Fruit fly (Drosophila melanogaster) whole organism, adult: ENCODE data around the gene CG42305.

Experiments
- CG11617 ChIP-seq: fragments of 200-800 bp; sonication (Bioruptor generic); optimal IDR thresholded peaks from 2 replicates; lab custom pipeline; 2017; ENCODE audit warnings: mild to moderate bottlenecking, missing biosample characterization, missing genetic modification reagents, missing genetic modification characterization
- CG12768 ChIP-seq: fragments of 200-800 bp; sonication (Bioruptor generic); optimal IDR thresholded peaks from 2 replicates; lab custom pipeline; 2017; ENCODE audit warnings: missing biosample characterization, missing genetic modification characterization, mild to moderate bottlenecking, moderate library complexity, missing genetic modification reagents
- CG14711 ChIP-seq: fragments of 200-800 bp; sonication (Bioruptor generic); optimal IDR thresholded peaks from 2 replicates; lab custom pipeline; 2018; ENCODE audit warnings: missing biosample characterization, mild to moderate bottlenecking, missing genetic modification characterization, moderate library complexity
- CG1620 ChIP-seq: fragments of 200-800 bp; sonication (Bioruptor generic); optimal IDR thresholded peaks from 2 replicates; lab custom pipeline; 2016; ENCODE audit warnings: missing biosample characterization, missing genetic modification characterization
- CG33017 ChIP-seq: fragments of 200-800 bp; sonication (Bioruptor generic); optimal IDR thresholded peaks from 2 replicates; lab custom pipeline; 2018; ENCODE audit warnings: missing biosample characterization, mild to moderate bottlenecking, missing genetic modification characterization, moderate library complexity
- CG5204 ChIP-seq: fragments of 200-800 bp; sonication (Bioruptor generic); optimal IDR thresholded peaks from 2 replicates; lab custom pipeline; 2016; ENCODE audit warnings: missing biosample characterization, missing genetic modification characterization
- CG7101 ChIP-seq: fragments of 200-800 bp; sonication (Bioruptor generic); optimal IDR thresholded peaks from 2 replicates; lab custom pipeline; 2018; ENCODE audit warnings: missing biosample characterization, mild to moderate bottlenecking, missing genetic modification characterization, moderate library complexity
- Clk ChIP-seq: fragments of 200-800 bp; sonication (Bioruptor generic); optimal IDR thresholded peaks from 2 replicates; lab custom pipeline; 2017; ENCODE audit warnings: missing biosample characterization, missing genetic modification characterization
- Crg-1 ChIP-seq: fragments of 200-800 bp; sonication (Bioruptor generic); optimal IDR thresholded peaks from 2 replicates; lab custom pipeline; 2016; ENCODE audit warnings: missing biosample characterization, missing genetic modification characterization
- Mnt ChIP-seq: fragments of 200-800 bp; sonication (Bioruptor generic); optimal IDR thresholded peaks from 2 replicates; lab custom pipeline; 2016; ENCODE audit warnings: missing biosample characterization, mild to moderate bottlenecking, missing genetic modification characterization
- bab1 ChIP-seq: fragments of 200-800 bp; sonication (Bioruptor generic); optimal IDR thresholded peaks from 3 replicates; lab custom pipeline; 2019; ENCODE audit warnings: missing biosample characterization, mild to moderate bottlenecking, missing genetic modification characterization, moderate library complexity
- cic ChIP-seq: fragments of 200-800 bp; sonication (Bioruptor generic); optimal IDR thresholded peaks from 2 replicates; lab custom pipeline; 2017; ENCODE audit warnings: missing biosample characterization, mild to moderate bottlenecking, missing genetic modification characterization, moderate library complexity
- cnc ChIP-seq, 2 experiments: fragments of >200 bp; optimal IDR thresholded peaks; 2 replicates each; lab custom pipeline; 2017
- kay ChIP-seq: fragments of 200-800 bp; sonication (Bioruptor generic); peaks from one replicate; lab custom pipeline; 2016; ENCODE audit warnings: missing biosample characterization, missing genetic modification characterization, borderline replicate concordance
- ovo ChIP-seq: fragments of 200-800 bp; sonication (Bioruptor generic); optimal IDR thresholded peaks from 2 replicates; lab custom pipeline; 2016; ENCODE audit warnings: missing biosample characterization, missing genetic modification characterization
- pad ChIP-seq: fragments of 200-800 bp; sonication (Bioruptor generic); optimal IDR thresholded peaks from 3 replicates; lab custom pipeline; 2017; ENCODE audit warnings: missing biosample characterization, missing genetic modification characterization, mild to moderate bottlenecking, moderate library complexity, missing genetic modification reagents
- tj ChIP-seq: fragments of 200-800 bp; sonication (Bioruptor generic); optimal IDR thresholded peaks from 3 replicates; lab custom pipeline; 2017; ENCODE audit warnings: missing biosample characterization, mild to moderate bottlenecking, missing genetic modification characterization, moderate library complexity
- toe ChIP-seq: fragments of 200-800 bp; sonication (Bioruptor generic); optimal IDR thresholded peaks from 2 replicates; lab custom pipeline; 2016; ENCODE audit warnings: missing biosample characterization, missing genetic modification characterization

Gene CG42305

dm6 chr2L:18780911-18781545 is 31.4 kb upstream of the CG42305 start:
- peak; percentile 8 for TF ChIP-seq kay (GFP tag; lab: Kevin White, UChicago)
- no peak for TF ChIP-seq cic (GFP tag; lab: Kevin White, UChicago)

- TF ChIP-seq pad (GFP tag; lab: Kevin White, UChicago) (no peak), CG7101 (tag; lab: Kevin White, UChicago) (no peak), CG5204 (no peak), tj (GFP tag; lab: Kevin White, UChicago) (no peak), kay (GFP tag; lab: Kevin White, UChicago) (no peak), CG11617 (GFP tag; lab: Kevin White, UChicago) (no peak), Mnt (GFP tag; lab: Kevin White, UChicago) (no peak)
These were observed 30.1 kb upstream of the CG42305 start for dm6 chr2L:18782212-18782825.

DNA sequence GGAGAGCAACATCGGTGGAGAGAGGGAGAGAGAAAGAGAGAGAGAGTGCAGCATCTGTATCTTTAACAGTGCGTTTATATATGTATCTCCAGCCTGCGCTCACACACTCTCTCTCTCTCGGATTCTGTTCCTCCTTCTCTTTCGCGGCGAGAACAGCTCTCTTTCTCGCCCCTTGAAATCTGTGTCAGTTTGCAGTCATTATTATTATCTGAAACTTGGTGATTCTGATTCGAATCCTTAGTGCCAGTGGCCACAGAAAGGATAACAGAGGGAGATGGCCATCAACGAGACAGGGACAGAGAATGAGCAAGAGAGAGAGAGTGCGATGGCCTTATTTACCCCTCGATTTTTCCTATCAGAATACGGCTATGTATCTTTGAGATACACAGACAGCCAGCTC is 29.5 kb upstream of the CG42305 start:
- no peak for TF ChIP-seq CG12768 (GFP tag; lab: Kevin White, UChicago)
- TF ChIP-seq CG11617 (GFP tag; lab: Kevin White, UChicago), result no peak
- TF ChIP-seq pad (GFP tag; lab: Kevin White, UChicago), result peak; percentile 15

DNA sequence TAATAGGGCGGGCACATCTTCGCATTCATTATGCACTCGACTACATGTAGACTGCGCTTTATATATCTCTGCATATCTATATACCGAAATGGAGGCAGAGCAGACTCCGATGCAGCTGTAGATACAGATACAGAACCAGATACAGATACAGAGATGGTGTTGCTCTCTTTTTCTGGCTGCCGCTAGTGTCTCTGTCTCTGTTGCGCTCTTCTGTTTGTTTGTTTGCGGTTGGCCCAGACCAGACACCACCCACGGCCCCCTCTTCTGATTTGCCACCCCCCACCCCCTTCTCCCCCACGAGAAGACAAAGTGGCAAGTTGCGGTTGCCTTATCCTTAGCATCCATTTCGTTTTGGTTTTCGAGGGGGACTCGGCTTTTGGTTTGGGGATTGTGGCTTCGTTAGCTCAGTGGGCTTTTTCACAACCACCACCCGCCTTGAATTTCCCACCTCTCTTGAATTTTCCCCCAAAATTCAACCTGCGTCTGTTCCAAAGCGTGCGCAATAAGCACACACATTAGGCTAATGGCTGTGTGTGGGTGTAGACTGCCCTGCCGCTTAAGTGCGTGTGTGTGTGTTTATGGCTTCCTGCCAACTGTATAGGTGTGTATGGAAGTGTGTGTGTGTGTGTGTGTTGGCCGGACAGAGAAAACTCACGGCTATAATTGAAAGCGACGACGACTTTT is 28.9 kb upstream of the CG42305 start:
- TF ChIP-seq CG14711 (tag; lab: Kevin White, UChicago) (no peak), Clk (no peak), pad (GFP tag; lab: Kevin White, UChicago) (no peak), Crg-1 (GFP tag; lab: Kevin White, UChicago) (no peak), CG33017 (tag; lab: Kevin White, UChicago) (no peak), CG12768 (GFP tag; lab: Kevin White, UChicago) (no peak), CG7101 (tag; lab: Kevin White, UChicago) (no peak), toe (GFP tag; lab: Kevin White, UChicago) (no peak), CG1620 (GFP tag; lab: Kevin White, UChicago) (no peak), CG11617 (GFP tag; lab: Kevin White, UChicago) (no peak), tj (GFP tag; lab: Kevin White, UChicago) (no peak), cic (GFP tag; lab: Kevin White, UChicago) (no peak), bab1 (GFP tag; lab: Kevin White, UChicago) (no peak), kay (GFP tag; lab: Kevin White, UChicago) (no peak), ovo (no peak), CG5204 (no peak), cnc (optimal IDR thresholded peaks at IDR 0.05; lab: Kevin White, UChicago) (no peak)

dm6 chr2L:18785026-18785600 is 27.3 kb upstream of the CG42305 start:
- TF ChIP-seq CG14711 (tag; lab: Kevin White, UChicago) (no peak), Mnt (GFP tag; lab: Kevin White, UChicago) (no peak), ovo (no peak), CG5204 (no peak), CG11617 (GFP tag; lab: Kevin White, UChicago) (no peak), cic (GFP tag; lab: Kevin White, UChicago) (no peak), kay (GFP tag; lab: Kevin White, UChicago) (no peak), CG7101 (tag; lab: Kevin White, UChicago) (no peak), Crg-1 (GFP tag; lab: Kevin White, UChicago) (no peak), CG12768 (GFP tag; lab: Kevin White, UChicago) (no peak)

DNA sequence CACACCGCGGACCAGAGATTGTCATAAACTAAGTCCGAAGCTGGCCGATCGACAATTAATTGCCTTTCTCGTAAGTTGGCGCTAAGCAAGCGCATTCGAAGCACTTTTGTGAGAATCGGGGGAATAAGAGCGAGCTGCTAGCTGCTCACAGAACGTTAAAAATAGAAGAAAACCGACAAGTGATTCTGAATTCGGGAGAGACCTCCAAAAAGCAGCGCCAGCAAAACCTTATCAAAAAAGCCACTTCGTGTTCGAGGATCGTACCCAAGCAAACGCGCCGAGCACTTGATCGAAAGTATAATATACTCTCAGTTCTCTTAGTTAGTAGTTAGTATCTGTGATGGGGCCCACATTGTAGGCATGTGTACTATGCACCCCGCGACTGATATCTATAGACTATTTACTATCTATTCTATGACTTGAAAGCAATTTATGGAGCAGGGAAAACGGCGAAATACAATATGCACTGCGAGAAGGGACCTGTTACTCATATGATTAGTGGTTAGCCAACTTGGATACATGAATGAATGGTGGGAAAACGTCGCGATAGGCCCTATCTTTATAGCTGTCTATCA is 24.9 kb upstream of the CG42305 start:
- TF ChIP-seq CG5204 (no peak), cic (GFP tag; lab: Kevin White, UChicago) (peak; percentile 22)

- TF ChIP-seq tj (GFP tag; lab: Kevin White, UChicago), result no peak
- TF ChIP-seq CG14711 (tag; lab: Kevin White, UChicago), result no peak
- no peak for TF ChIP-seq ovo
These were observed 23.5 kb upstream of the CG42305 start for dm6 chr2L:18788953-18789352.
